Worm (Caenorhabditis elegans): ENCODE data around the gene Y37A1B.7.

The Y37A1B.7 gene

ce11 chrIV:14060612-14061011 lies 17.0 kb upstream of the Y37A1B.7 start, which contains the start of gene Y37A1B.4:
Y37A1B.4 (minus strand) TSS chrIV:14060712.
- TF ChIP-seq T26A5.8 (tag; optimal IDR thresholded peaks at IDR 0.05): no peak
- peak; percentile 23; the same call in 1 of the 2 replicates for TF ChIP-seq madf-6 (GFP tag; IDR thresholded peaks at IDR 0.05)
- no peak for TF ChIP-seq zim-3 (tag; optimal IDR thresholded peaks at IDR 0.05)
- no peak for TF ChIP-seq snpc-4 (GFP tag; optimal IDR thresholded peaks at IDR 0.05)
- peak in 1 of 4 experiments; percentile 74 for TF ChIP-seq snpc-4 (tag; optimal IDR thresholded peaks at IDR 0.05)
- no peak for TF ChIP-seq D2030.7 (GFP tag; IDR thresholded peaks at IDR 0.05)

- no peak for TF ChIP-seq F33H1.4 (GFP tag; IDR thresholded peaks at IDR 0.05)
- TF ChIP-seq ztf-22 (GFP tag; optimal IDR thresholded peaks at IDR 0.05): no peak
- TF ChIP-seq pbrm-1 (GFP tag; IDR thresholded peaks at IDR 0.05): no peak
- TF ChIP-seq Y67H2A.10 (GFP tag; conservative IDR thresholded peaks at IDR 0.05): no peak
- no peak for TF ChIP-seq fkh-3 (tag; optimal IDR thresholded peaks at IDR 0.05)
- TF ChIP-seq B0019.2 (GFP tag; conservative IDR thresholded peaks at IDR 0.05): no peak
- TF ChIP-seq F23B12.7 (tag; optimal IDR thresholded peaks at IDR 0.05; ENCODE audit: insufficient read depth): no peak
- no peak for TF ChIP-seq lag-1 (GFP tag; IDR thresholded peaks at IDR 0.05)
- TF ChIP-seq mel-28 (tag; optimal IDR thresholded peaks at IDR 0.05; ENCODE audit: borderline replicate concordance): no peak
- no peak for TF ChIP-seq mcd-1 (GFP tag; IDR thresholded peaks at IDR 0.05)
- no peak for TF ChIP-seq T07F8.4 (tag; optimal IDR thresholded peaks at IDR 0.05)
- no peak for TF ChIP-seq madf-10 (tag; optimal IDR thresholded peaks at IDR 0.05)
- no peak for TF ChIP-seq tbx-9 (tag; optimal IDR thresholded peaks at IDR 0.05; ENCODE audit: borderline replicate concordance)
- TF ChIP-seq sdz-38 (tag; optimal IDR thresholded peaks at IDR 0.05): no peak
- no peak for TF ChIP-seq lin-35 (GFP tag; optimal IDR thresholded peaks at IDR 0.05)
Observed at ce11 chrIV:14050900-14051299, 7.3 kb upstream of the Y37A1B.7 start, which contains the start of gene semo-1. semo-1 (plus strand) TSS chrIV:14051200.

DNA sequence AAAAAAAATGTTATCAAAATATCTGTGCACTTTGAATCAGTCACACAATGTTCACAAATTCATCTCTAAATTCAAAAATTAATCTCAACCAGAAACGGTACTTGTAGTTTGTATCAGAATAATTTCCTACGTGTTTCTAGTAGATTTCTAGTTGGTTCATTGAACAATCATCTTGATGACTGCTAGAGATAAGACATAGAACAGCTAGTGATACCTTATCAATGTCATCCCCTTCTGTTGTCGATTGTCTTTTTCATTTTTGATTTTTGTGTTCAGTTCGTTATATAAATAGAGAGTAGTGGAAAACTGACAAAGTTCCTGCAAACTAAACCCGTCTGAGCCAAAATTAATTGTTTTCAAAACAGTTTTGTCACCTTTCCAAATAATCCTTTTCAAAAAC lies 6.9 kb upstream of the Y37A1B.7 start:
- TF ChIP-seq madf-10 (tag; optimal IDR thresholded peaks at IDR 0.05) (no peak), nhr-80 (tag; optimal IDR thresholded peaks at IDR 0.05) (peak; percentile 27)

DNA sequence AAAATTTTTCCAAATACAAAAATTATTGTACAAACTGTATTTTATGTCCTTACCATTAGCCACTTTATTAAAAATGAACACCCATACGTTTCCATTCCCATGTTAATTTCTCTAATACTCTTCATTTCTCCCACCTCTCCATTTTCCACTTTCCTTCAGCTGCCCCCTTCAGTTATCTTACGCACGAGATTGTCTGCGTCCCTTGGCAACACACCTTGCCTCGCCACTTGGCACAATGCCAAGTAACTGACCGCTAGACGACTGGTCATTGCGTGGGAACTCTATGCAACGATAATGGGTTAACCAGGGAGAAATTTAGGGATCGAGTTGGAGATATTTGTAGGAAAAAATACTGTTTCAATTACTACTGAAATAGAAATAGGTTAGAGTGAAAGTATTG lies 3.2 kb upstream of the Y37A1B.7 start:
- TF ChIP-seq sdz-38 (tag; optimal IDR thresholded peaks at IDR 0.05) (no peak), atf-7 (tag; optimal IDR thresholded peaks at IDR 0.05) (no peak), snpc-4 (GFP tag; optimal IDR thresholded peaks at IDR 0.05) (no peak), snpc-4 (tag; optimal IDR thresholded peaks at IDR 0.05) (peak in 1 of 4 experiments; percentile 18)

- no peak for TF ChIP-seq akir-1 (GFP tag; optimal IDR thresholded peaks at IDR 0.05)
- TF ChIP-seq attf-3 (GFP tag; conservative IDR thresholded peaks at IDR 0.05): no peak
- TF ChIP-seq ztf-18 (tag; optimal IDR thresholded peaks at IDR 0.05): no peak
- no peak for TF ChIP-seq Y67H2A.10 (GFP tag; conservative IDR thresholded peaks at IDR 0.05)
- no peak for TF ChIP-seq nhr-80 (tag; optimal IDR thresholded peaks at IDR 0.05)
- no peak for TF ChIP-seq lin-35 (GFP tag; optimal IDR thresholded peaks at IDR 0.05)
- no peak for TF ChIP-seq K11D2.4 (GFP tag; IDR thresholded peaks at IDR 0.05)
- no peak for TF ChIP-seq mes-4 (tag; optimal IDR thresholded peaks at IDR 0.05)
- TF ChIP-seq F52B5.7 (tag; optimal IDR thresholded peaks at IDR 0.05): no peak
- no peak for TF ChIP-seq egl-18 (GFP tag; IDR thresholded peaks at IDR 0.05)
Observed at ce11 chrIV:14034571-14034954, 9.0 kb downstream of the Y37A1B.7 start.

All from whole organism, young adult.